Worm (Caenorhabditis elegans) whole organism, young adult: ENCODE results near the gene F53F4.2.
A peak's percentile ranks its signal among the peaks of the same experiment; 100 is the strongest.

Source experiments
- B0035.1 ChIP-seq: sonication (generic microtip); optimal IDR thresholded peaks from 2 replicates; lab custom pipeline; 2016; ENCODE audit warnings: missing genetic modification characterization, mild to moderate bottlenecking, missing compliant biosample characterization, missing genotype, missing genetic modification reagents
- B0336.3 ChIP-seq: fragments of 200-800 bp; sonication (Bioruptor generic); IDR thresholded peaks from 2 replicates; pipeline ENCODE4 v1.3.6; 2022; ENCODE audit warnings: missing genetic modification characterization, missing compliant biosample characterization
- C06A6.2 ChIP-seq: fragments of 200-800 bp; sonication (Bioruptor generic); conservative IDR thresholded peaks from 2 replicates; pipeline ENCODE4 v1.3.6; 2022; ENCODE audit warnings: missing genetic modification characterization, missing compliant biosample characterization
- C17E4.6 ChIP-seq: fragments of 200-800 bp; sonication (Bioruptor generic); IDR thresholded peaks from 2 replicates; pipeline ENCODE4 v1.3.6; 2022; ENCODE audit warnings: missing genetic modification reagents, missing genetic modification characterization, missing compliant biosample characterization
- F33H1.4 ChIP-seq: fragments of 200-800 bp; sonication (Bioruptor generic); IDR thresholded peaks from 2 replicates; pipeline ENCODE4 v1.3.6; 2022; ENCODE audit warnings: missing genetic modification reagents, missing genetic modification characterization, missing compliant biosample characterization
- F57A8.1 ChIP-seq: fragments of 200-800 bp; sonication (Bioruptor generic); optimal IDR thresholded peaks from 2 replicates; lab custom pipeline; 2018; ENCODE audit warnings: mild to moderate bottlenecking, missing genetic modification characterization, moderate library complexity, missing compliant biosample characterization
- Y56A3A.18 ChIP-seq: fragments of 200-800 bp; sonication (Bioruptor generic); IDR thresholded peaks from 2 replicates; pipeline ENCODE4 v1.3.6; 2022; ENCODE audit warnings: missing genetic modification reagents, missing genetic modification characterization, missing compliant biosample characterization
- Y67H2A.10 ChIP-seq: fragments of 200-800 bp; sonication (Bioruptor generic); conservative IDR thresholded peaks from 2 replicates; pipeline ENCODE4 v1.3.6; 2022; ENCODE audit warnings: missing genetic modification reagents, missing genetic modification characterization, missing compliant biosample characterization
- ZK185.1 ChIP-seq: sonication (generic microtip); optimal IDR thresholded peaks from 2 replicates; lab custom pipeline; 2016; ENCODE audit warnings: mild to moderate bottlenecking, missing genetic modification characterization, missing compliant biosample characterization; ENCODE audit not compliant: poor library complexity, severe bottlenecking
- atf-7 ChIP-seq: sonication (generic microtip); optimal IDR thresholded peaks from 2 replicates; lab custom pipeline; 2017; ENCODE audit warnings: mild to moderate bottlenecking, missing genetic modification characterization, missing compliant biosample characterization
- athp-1 ChIP-seq: sonication (generic microtip); optimal IDR thresholded peaks from 2 replicates; lab custom pipeline; 2017; ENCODE audit warnings: mild to moderate bottlenecking, missing genetic modification characterization, missing compliant biosample characterization
- attf-3 ChIP-seq: fragments of 200-800 bp; sonication (Bioruptor generic); conservative IDR thresholded peaks from 2 replicates; pipeline ENCODE4 v1.3.6; 2022; ENCODE audit warnings: missing genetic modification reagents, missing genetic modification characterization, missing compliant biosample characterization
- bed-1 ChIP-seq: fragments of 200-800 bp; sonication (Bioruptor generic); IDR thresholded peaks from 2 replicates; pipeline ENCODE4 v1.3.6; 2022; ENCODE audit warnings: missing genetic modification reagents, missing genetic modification characterization, missing compliant biosample characterization
- cebp-2 ChIP-seq: fragments of 200-800 bp; sonication (Bioruptor generic); IDR thresholded peaks from 2 replicates; pipeline ENCODE4 v1.3.6; 2022; ENCODE audit warnings: missing genetic modification characterization, missing compliant biosample characterization
- ceh-40 ChIP-seq: fragments of 200-800 bp; sonication (Bioruptor generic); IDR thresholded peaks from 2 replicates; pipeline ENCODE4 v1.3.6; 2022; ENCODE audit warnings: missing genetic modification characterization, missing compliant biosample characterization
- ceh-58 ChIP-seq: fragments of 200-800 bp; sonication (Bioruptor generic); IDR thresholded peaks from 2 replicates; pipeline ENCODE4 v1.3.6; 2022; ENCODE audit warnings: missing genetic modification characterization, missing compliant biosample characterization
- ceh-79 ChIP-seq: sonication (generic microtip); optimal IDR thresholded peaks from 2 replicates; lab custom pipeline; 2017; ENCODE audit warnings: mild to moderate bottlenecking, missing genetic modification characterization, missing compliant biosample characterization
- dpl-1 ChIP-seq: fragments of 150-350 bp; optimal IDR thresholded peaks from 2 replicates; lab custom pipeline; 2014; ENCODE audit warnings: missing biosample characterization, missing genetic modification reagents, missing genetic modification characterization
- egl-18 ChIP-seq: fragments of 200-800 bp; sonication (Bioruptor generic); IDR thresholded peaks from 2 replicates; pipeline ENCODE4 v1.3.6; 2022; ENCODE audit warnings: missing genetic modification reagents, missing genetic modification characterization, missing compliant biosample characterization
- ekl-4 ChIP-seq: fragments of 200-800 bp; sonication (Bioruptor generic); IDR thresholded peaks from 2 replicates; pipeline ENCODE4 v1.3.6; 2022; ENCODE audit warnings: missing genetic modification reagents, missing genetic modification characterization, missing compliant biosample characterization
- hlh-26 ChIP-seq: fragments of 200-800 bp; sonication (Bioruptor generic); conservative IDR thresholded peaks from 2 replicates; pipeline ENCODE4 v1.3.6; 2022; ENCODE audit warnings: missing genetic modification reagents, missing genetic modification characterization, missing compliant biosample characterization
- hrde-1 ChIP-seq: sonication (generic microtip); optimal IDR thresholded peaks from 2 replicates; lab custom pipeline; 2016; ENCODE audit warnings: missing genetic modification characterization, mild to moderate bottlenecking, missing compliant biosample characterization, moderate library complexity, missing genotype, missing genetic modification reagents, borderline replicate concordance
- hsf-1 ChIP-seq: fragments of 200-800 bp; sonication (Bioruptor generic); IDR thresholded peaks from 2 replicates; pipeline ENCODE4 v1.3.6; 2022; ENCODE audit warnings: missing genetic modification reagents, missing genetic modification characterization, missing compliant biosample characterization
- let-607 ChIP-seq, 2 experiments: fragments of 200-800 bp in 1 of 2; sonication (Bioruptor generic) in 1 of 2; sonication (generic microtip) in 1 of 2; optimal IDR thresholded peaks; 2 replicates each; lab custom pipeline; 2016 to 2018; ENCODE audit warnings: mild to moderate bottlenecking in 2 of 2, missing compliant biosample characterization in 2 of 2, missing genetic modification characterization in 2 of 2, moderate library complexity in 2 of 2, missing genotype in 1 of 2
- lin-26 ChIP-seq: fragments of 200-800 bp; sonication (Bioruptor generic); IDR thresholded peaks from 2 replicates; pipeline ENCODE4 v1.3.6; 2022; ENCODE audit warnings: missing genetic modification reagents, missing genetic modification characterization, missing compliant biosample characterization
- lin-40 ChIP-seq: sonication (generic microtip); optimal IDR thresholded peaks from 2 replicates; lab custom pipeline; 2016; ENCODE audit warnings: missing genetic modification characterization, mild to moderate bottlenecking, missing compliant biosample characterization, missing genotype, missing genetic modification reagents
- lsl-1 ChIP-seq: fragments of 200-800 bp; sonication (Bioruptor generic); optimal IDR thresholded peaks from 2 replicates; lab custom pipeline; 2018; ENCODE audit warnings: mild to moderate bottlenecking, missing genetic modification characterization, moderate library complexity, missing compliant biosample characterization
- madf-3 ChIP-seq: fragments of 200-800 bp; sonication (Bioruptor generic); IDR thresholded peaks from 2 replicates; pipeline ENCODE4 v1.3.6; 2022; ENCODE audit warnings: missing genetic modification reagents, missing genetic modification characterization, missing compliant biosample characterization
- mcd-1 ChIP-seq: fragments of 200-800 bp; sonication (Bioruptor generic); IDR thresholded peaks from 2 replicates; pipeline ENCODE4 v1.3.6; 2022; ENCODE audit warnings: missing genetic modification reagents, missing genetic modification characterization, missing compliant biosample characterization
- mes-4 ChIP-seq: sonication (generic microtip); optimal IDR thresholded peaks from 2 replicates; lab custom pipeline; 2016; ENCODE audit warnings: missing genotype, missing genetic modification characterization, missing compliant biosample characterization
- nfya-1 ChIP-seq: sonication (generic microtip); optimal IDR thresholded peaks from 2 replicates; lab custom pipeline; 2017; ENCODE audit warnings: antibody characterized with exemption, missing compliant biosample characterization, missing genetic modification characterization, borderline replicate concordance; ENCODE audit not compliant: insufficient read depth
- nhr-120 ChIP-seq: fragments of 200-800 bp; sonication (Bioruptor generic); IDR thresholded peaks from 2 replicates; pipeline ENCODE4 v1.3.6; 2022; ENCODE audit warnings: missing genetic modification characterization, missing compliant biosample characterization
- nhr-90 ChIP-seq: sonication (generic microtip); optimal IDR thresholded peaks from 2 replicates; lab custom pipeline; 2016; ENCODE audit warnings: missing genotype, mild to moderate bottlenecking, missing genetic modification characterization, missing compliant biosample characterization
- pbrm-1 ChIP-seq: fragments of 200-800 bp; sonication (Bioruptor generic); IDR thresholded peaks from 2 replicates; pipeline ENCODE4 v1.3.6; 2022; ENCODE audit warnings: missing genetic modification reagents, missing genetic modification characterization, missing compliant biosample characterization
- rcor-1 ChIP-seq: fragments of 200-800 bp; sonication (Bioruptor generic); IDR thresholded peaks from 2 replicates; pipeline ENCODE4 v1.3.6; 2022; ENCODE audit warnings: missing genetic modification reagents, missing genetic modification characterization, missing compliant biosample characterization
- rec-8 ChIP-seq, 2 experiments: sonication (generic microtip); optimal IDR thresholded peaks; 2 replicates each; lab custom pipeline; 2016; ENCODE audit warnings: mild to moderate bottlenecking in 2 of 2, missing genetic modification characterization in 2 of 2, missing genetic modification reagents in 2 of 2, missing genotype in 2 of 2, missing biosample characterization in 1 of 2, missing compliant biosample characterization in 1 of 2, moderate library complexity in 1 of 2
- repo-1 ChIP-seq: sonication (generic microtip); optimal IDR thresholded peaks from 2 replicates; lab custom pipeline; 2017; ENCODE audit warnings: mild to moderate bottlenecking, missing genetic modification characterization, missing compliant biosample characterization
- snpc-1.1 ChIP-seq: sonication (generic microtip); optimal IDR thresholded peaks from 2 replicates; lab custom pipeline; 2017; ENCODE audit warnings: missing genetic modification characterization, mild to moderate bottlenecking, missing compliant biosample characterization, antibody characterized with exemption, moderate library complexity, missing genotype, missing genetic modification reagents; ENCODE audit not compliant: insufficient read depth
- snpc-1.3 ChIP-seq: sonication (generic microtip); optimal IDR thresholded peaks from 2 replicates; lab custom pipeline; 2017; ENCODE audit warnings: missing genetic modification characterization, mild to moderate bottlenecking, missing compliant biosample characterization, antibody characterized with exemption, moderate library complexity, missing genotype, missing genetic modification reagents; ENCODE audit not compliant: insufficient read depth
- sptf-2 ChIP-seq: fragments of 200-800 bp; sonication (Bioruptor generic); optimal IDR thresholded peaks from 2 replicates; lab custom pipeline; 2018; ENCODE audit warnings: mild to moderate bottlenecking, missing genetic modification characterization, missing compliant biosample characterization
- tlf-1 ChIP-seq: fragments of 200-800 bp; sonication (Bioruptor generic); optimal IDR thresholded peaks from 2 replicates; lab custom pipeline; 2018; ENCODE audit warnings: mild to moderate bottlenecking, missing genetic modification characterization, missing compliant biosample characterization
- unc-130 ChIP-seq: sonication (generic microtip); optimal IDR thresholded peaks from 2 replicates; lab custom pipeline; 2016; ENCODE audit warnings: missing genetic modification reagents, missing genetic modification characterization, missing compliant biosample characterization
- zim-3 ChIP-seq: sonication (generic microtip); optimal IDR thresholded peaks from 2 replicates; lab custom pipeline; 2017; ENCODE audit warnings: mild to moderate bottlenecking, missing genetic modification characterization, moderate library complexity, missing compliant biosample characterization
- ztf-25 ChIP-seq: fragments of 200-800 bp; sonication (Bioruptor generic); IDR thresholded peaks from 2 replicates; pipeline ENCODE4 v1.3.6; 2022; ENCODE audit warnings: missing genetic modification reagents, missing genetic modification characterization, missing compliant biosample characterization
- ztf-28 ChIP-seq: fragments of 200-800 bp; sonication (Bioruptor generic); IDR thresholded peaks from 2 replicates; pipeline ENCODE4 v1.3.6; 2022; ENCODE audit warnings: missing genetic modification reagents, missing genetic modification characterization, missing compliant biosample characterization
- ztf-3 ChIP-seq: fragments of 200-800 bp; sonication (Bioruptor generic); optimal IDR thresholded peaks from 2 replicates; lab custom pipeline; 2018; ENCODE audit warnings: mild to moderate bottlenecking, missing genetic modification characterization, missing compliant biosample characterization

The F53F4.2 gene

ce11 chrV:13568533-13568932, 20.9 kb downstream of the F53F4.2 start, which contains the start of the genes nuaf-1 and bir-2 (continued):
- TF ChIP-seq mcd-1 (GFP tag; lab: Robert Waterston, UW) (peak; percentile 94), attf-3 (no peak)

DNA sequence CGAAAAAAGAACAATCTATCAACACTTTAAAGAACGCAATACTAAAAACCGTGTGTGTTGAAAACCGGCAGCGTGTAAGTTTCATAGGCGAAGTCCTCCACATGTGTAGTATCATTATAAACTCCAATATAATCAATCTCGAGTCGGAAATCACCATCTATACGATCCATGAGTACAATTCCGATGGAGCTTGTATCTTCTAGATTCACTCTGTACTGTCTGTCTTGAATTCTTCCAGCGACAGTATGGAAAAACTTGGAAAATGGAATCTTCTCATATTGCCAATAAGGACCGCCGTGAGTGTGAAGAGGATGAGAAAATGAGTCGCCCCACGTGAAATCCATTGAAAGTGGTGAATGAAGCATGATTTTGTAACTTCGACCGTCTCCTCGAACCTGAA, 22.4 kb downstream of the F53F4.2 start:
- no peak for TF ChIP-seq ceh-58 (GFP tag; lab: Robert Waterston, UW)
- TF ChIP-seq tlf-1 (GFP tag; lab: Kevin White, UChicago), result peak; percentile 83
- TF ChIP-seq ztf-25 (GFP tag; lab: Robert Waterston, UW), result no peak
- TF ChIP-seq F57A8.1 (GFP tag; lab: Kevin White, UChicago), result no peak
- TF ChIP-seq ceh-40 (GFP tag; lab: Robert Waterston, UW), result no peak
- peak in 1 of 2 experiments; percentile 70 for TF ChIP-seq let-607 (tag; optimal IDR thresholded peaks at IDR 0.05; lab: Kevin White, UChicago)
- no peak for TF ChIP-seq dpl-1 (GFP tag; lab: Kevin White, UChicago)
- peak; percentile 46; the same call in 1 of the 2 replicates for TF ChIP-seq hsf-1
- TF ChIP-seq ceh-79 (tag; lab: Kevin White, UChicago), result no peak
- TF ChIP-seq madf-3, result peak; percentile 74; the same call in 1 of the 2 replicates
- TF ChIP-seq hrde-1 (tag; lab: Kevin White, UChicago), result peak; percentile 0
- no peak for TF ChIP-seq zim-3 (tag; lab: Kevin White, UChicago)
- TF ChIP-seq lin-40 (tag; lab: Kevin White, UChicago), result peak; percentile 59
- peak; percentile 53 for TF ChIP-seq C06A6.2
- no peak for TF ChIP-seq snpc-1.1 (tag; lab: Kevin White, UChicago)
- no peak for TF ChIP-seq snpc-1.3 (tag; lab: Kevin White, UChicago)
- peak; percentile 19 for TF ChIP-seq athp-1 (tag; lab: Kevin White, UChicago)
- TF ChIP-seq sptf-2 (GFP tag; lab: Kevin White, UChicago), result no peak
- TF ChIP-seq B0336.3, result peak; percentile 85
- TF ChIP-seq Y67H2A.10 (GFP tag; lab: Robert Waterston, UW), result no peak
- TF ChIP-seq ekl-4, result peak; percentile 75
- peak; percentile 72 for TF ChIP-seq mcd-1 (GFP tag; lab: Robert Waterston, UW)
- no peak for TF ChIP-seq F33H1.4 (GFP tag; lab: Robert Waterston, UW)
- TF ChIP-seq Y56A3A.18, result peak; percentile 86
- no peak for TF ChIP-seq rec-8 (tag; optimal IDR thresholded peaks at IDR 0.05; lab: Kevin White, UChicago)
- no peak for TF ChIP-seq egl-18
- peak; percentile 10 for TF ChIP-seq nhr-90 (tag; lab: Kevin White, UChicago)
- no peak for TF ChIP-seq pbrm-1
- TF ChIP-seq rcor-1 (GFP tag; lab: Robert Waterston, UW), result no peak
- TF ChIP-seq ztf-3 (GFP tag; lab: Kevin White, UChicago), result peak; percentile 71
- no peak for TF ChIP-seq lsl-1 (GFP tag; lab: Kevin White, UChicago)
- no peak for TF ChIP-seq unc-130
- TF ChIP-seq hlh-26 (GFP tag; lab: Robert Waterston, UW), result no peak
- TF ChIP-seq B0035.1 (tag; lab: Kevin White, UChicago), result peak; percentile 6
- TF ChIP-seq atf-7 (tag; lab: Kevin White, UChicago), result peak; percentile 74
- no peak for TF ChIP-seq lin-26 (GFP tag; lab: Robert Waterston, UW)
- TF ChIP-seq nhr-120 (GFP tag; lab: Robert Waterston, UW), result no peak
- TF ChIP-seq C17E4.6 (GFP tag; lab: Robert Waterston, UW), result no peak
- TF ChIP-seq ztf-28, result no peak
- peak; percentile 77 for TF ChIP-seq repo-1 (tag; lab: Kevin White, UChicago)
- TF ChIP-seq cebp-2 (GFP tag; lab: Robert Waterston, UW), result peak; percentile 43; the same call in 1 of the 2 replicates
- no peak for TF ChIP-seq bed-1
- TF ChIP-seq nfya-1, result no peak
- no peak for TF ChIP-seq mes-4 (tag; lab: Kevin White, UChicago)
- peak; percentile 35 for TF ChIP-seq ZK185.1
